Fruit fly (Drosophila melanogaster) whole organism, embryonic: Measurements from ENCODE around the gene CG14515.

Source experiments
- Adf1 ChIP-seq: fragments of 200-800 bp; sonication (Bioruptor generic); IDR thresholded peaks from 2 replicates; pipeline ENCODE4 v1.3.6; 2022; ENCODE audit warnings: missing biosample characterization, missing genetic modification characterization
- Antp ChIP-seq: fragments of 200-800 bp; sonication (Bioruptor generic); optimal IDR thresholded peaks from 3 replicates; lab custom pipeline; 2016; ENCODE audit warnings: missing biosample characterization, missing genetic modification characterization
- Blimp-1 ChIP-seq: fragments of 200-800 bp; sonication (Bioruptor generic); optimal IDR thresholded peaks from 3 replicates; lab custom pipeline; 2018; ENCODE audit warnings: missing biosample characterization, missing genetic modification characterization, mild to moderate bottlenecking, moderate library complexity, missing genetic modification reagents
- CG10147 ChIP-seq: fragments of 200-800 bp; sonication (Bioruptor generic); optimal IDR thresholded peaks from 2 replicates; lab custom pipeline; 2019; ENCODE audit warnings: missing biosample characterization, mild to moderate bottlenecking, missing genetic modification characterization, moderate library complexity
- CG12236 ChIP-seq: fragments of 200-800 bp; sonication (Bioruptor generic); optimal IDR thresholded peaks from 2 replicates; lab custom pipeline; 2016; ENCODE audit warnings: missing biosample characterization, missing genetic modification characterization
- CG12391 ChIP-seq: fragments of 200-800 bp; sonication (Bioruptor generic); optimal IDR thresholded peaks from 3 replicates; lab custom pipeline; 2018; ENCODE audit warnings: missing biosample characterization, mild to moderate bottlenecking, missing genetic modification characterization, moderate library complexity
- CG13296 ChIP-seq: fragments of 200-800 bp; sonication (Bioruptor generic); optimal IDR thresholded peaks from 3 replicates; lab custom pipeline; 2018; ENCODE audit warnings: missing biosample characterization, mild to moderate bottlenecking, missing genetic modification characterization
- CG14441 ChIP-seq: fragments of 200-800 bp; sonication (Bioruptor generic); IDR thresholded peaks from 2 replicates; pipeline ENCODE4 v1.3.6; 2022; ENCODE audit warnings: missing biosample characterization, missing genetic modification characterization
- CG15269 ChIP-seq: fragments of 200-800 bp; sonication (Bioruptor generic); optimal IDR thresholded peaks from 2 replicates; lab custom pipeline; 2018; ENCODE audit warnings: missing biosample characterization, mild to moderate bottlenecking, missing genetic modification characterization, moderate library complexity
- CG17186 ChIP-seq: fragments of 200-800 bp; sonication (Bioruptor generic); optimal IDR thresholded peaks from 3 replicates; lab custom pipeline; 2017; ENCODE audit warnings: missing biosample characterization, missing genetic modification reagents, missing genetic modification characterization
- CG18764 ChIP-seq: fragments of 200-800 bp; sonication (Bioruptor generic); optimal IDR thresholded peaks from 3 replicates; lab custom pipeline; 2016; ENCODE audit warnings: missing biosample characterization, missing genetic modification characterization
- CG2202 ChIP-seq: fragments of 200-800 bp; sonication (Bioruptor generic); optimal IDR thresholded peaks from 2 replicates; lab custom pipeline; 2018; ENCODE audit warnings: missing biosample characterization, mild to moderate bottlenecking, missing genetic modification characterization
- CG2875 ChIP-seq: fragments of 200-800 bp; sonication (Bioruptor generic); optimal IDR thresholded peaks from 2 replicates; lab custom pipeline; 2017; ENCODE audit warnings: missing biosample characterization, mild to moderate bottlenecking, missing genetic modification characterization, missing genetic modification reagents
- CG8765 ChIP-seq: fragments of 200-800 bp; sonication (Bioruptor generic); IDR thresholded peaks from 2 replicates; pipeline ENCODE4 v1.3.6; 2022; ENCODE audit warnings: missing biosample characterization, missing genetic modification characterization
- CG8924 ChIP-seq: fragments of 200-800 bp; optimal IDR thresholded peaks from 3 replicates; lab custom pipeline; 2019; ENCODE audit warnings: missing biosample characterization, mild to moderate bottlenecking, missing genetic modification characterization, moderate library complexity
- CG9797 ChIP-seq: fragments of 200-800 bp; sonication (Bioruptor generic); optimal IDR thresholded peaks from 3 replicates; lab custom pipeline; 2018; ENCODE audit warnings: missing biosample characterization, mild to moderate bottlenecking, missing genetic modification characterization
- HLHmδ ChIP-seq: fragments of 200-800 bp; sonication (Bioruptor generic); optimal IDR thresholded peaks from 2 replicates; lab custom pipeline; 2018; ENCODE audit warnings: missing biosample characterization, mild to moderate bottlenecking, missing genetic modification characterization, moderate library complexity
- Lim3 ChIP-seq: fragments of 200-800 bp; sonication (Bioruptor generic); IDR thresholded peaks from 2 replicates; pipeline ENCODE4 v1.3.6; 2022; ENCODE audit warnings: missing biosample characterization, missing genetic modification characterization
- NFAT ChIP-seq: fragments of 200-800 bp; sonication (Bioruptor generic); IDR thresholded peaks from 2 replicates; pipeline ENCODE4 v1.3.6; 2022; ENCODE audit warnings: missing biosample characterization, missing genetic modification characterization
- Oli ChIP-seq: fragments of 200-800 bp; sonication (Bioruptor generic); optimal IDR thresholded peaks from 2 replicates; lab custom pipeline; 2018; ENCODE audit warnings: missing biosample characterization, mild to moderate bottlenecking, missing genetic modification characterization, moderate library complexity
- Scr ChIP-seq: fragments of 200-800 bp; sonication (Bioruptor generic); IDR thresholded peaks from 2 replicates; pipeline ENCODE4 v1.3.6; 2022; ENCODE audit warnings: missing biosample characterization, missing genetic modification characterization; ENCODE audit not compliant: partially characterized antibody
- Sry-δ ChIP-seq: fragments of 200-800 bp; sonication (Bioruptor generic); optimal IDR thresholded peaks from 2 replicates; lab custom pipeline; 2016; ENCODE audit warnings: missing biosample characterization, missing genetic modification characterization
- amos ChIP-seq: fragments of 200-800 bp; sonication (Bioruptor generic); IDR thresholded peaks from 2 replicates; pipeline ENCODE4 v1.3.6; 2022; ENCODE audit warnings: missing biosample characterization, missing genetic modification characterization; ENCODE audit not compliant: partially characterized antibody
- ash1 ChIP-seq: fragments of 200-800 bp; sonication (Bioruptor generic); optimal IDR thresholded peaks from 2 replicates; lab custom pipeline; 2018; ENCODE audit warnings: missing biosample characterization, mild to moderate bottlenecking, missing genetic modification characterization
- ci ChIP-seq: fragments of 200-800 bp; sonication (Bioruptor generic); IDR thresholded peaks from 3 replicates; pipeline ENCODE4 v1.3.6; 2022; ENCODE audit warnings: missing biosample characterization, missing genetic modification characterization
- croc ChIP-seq: fragments of 200-800 bp; sonication (Bioruptor generic); conservative IDR thresholded peaks from 3 replicates; pipeline ENCODE4 v1.3.6; 2022; ENCODE audit warnings: missing biosample characterization, missing genetic modification characterization
- crol ChIP-seq: fragments of 200-800 bp; sonication (Bioruptor generic); IDR thresholded peaks from 2 replicates; pipeline ENCODE4 v1.3.6; 2022; ENCODE audit warnings: missing biosample characterization, missing genetic modification characterization
- crp ChIP-seq, 2 experiments: fragments of 200-800 bp; sonication (Bioruptor generic); optimal IDR thresholded peaks; 2 replicates in 1 of 2; 3 replicates in 1 of 2; lab custom pipeline; 2017; ENCODE audit warnings: missing biosample characterization in 2 of 2, missing genetic modification characterization in 2 of 2, mild to moderate bottlenecking in 1 of 2, moderate library complexity in 1 of 2
- cwo ChIP-seq: fragments of 200-800 bp; sonication (Bioruptor generic); optimal IDR thresholded peaks from 3 replicates; lab custom pipeline; 2017; ENCODE audit warnings: missing biosample characterization, missing genetic modification characterization, mild to moderate bottlenecking, moderate library complexity, missing genetic modification reagents
- fd96Cb ChIP-seq: fragments of 200-800 bp; sonication (Bioruptor generic); optimal IDR thresholded peaks from 2 replicates; lab custom pipeline; 2018; ENCODE audit warnings: missing biosample characterization, mild to moderate bottlenecking, missing genetic modification characterization, moderate library complexity
- fu2 ChIP-seq: fragments of 200-800 bp; sonication (Bioruptor generic); optimal IDR thresholded peaks from 2 replicates; lab custom pipeline; 2016; ENCODE audit warnings: missing biosample characterization, missing genetic modification characterization
- grn ChIP-seq: fragments of 200-800 bp; sonication (Bioruptor generic); optimal IDR thresholded peaks from 3 replicates; lab custom pipeline; 2017; ENCODE audit warnings: missing biosample characterization, missing genetic modification characterization
- gt ChIP-seq: fragments of 200-800 bp; sonication (Bioruptor generic); IDR thresholded peaks from 2 replicates; pipeline ENCODE4 v1.3.6; 2022; ENCODE audit warnings: missing biosample characterization, missing genetic modification characterization
- hbn ChIP-seq: fragments of 200-800 bp; sonication (Bioruptor generic); IDR thresholded peaks from 2 replicates; pipeline ENCODE4 v1.3.6; 2022; ENCODE audit warnings: missing biosample characterization, missing genetic modification characterization; ENCODE audit not compliant: partially characterized antibody
- jing ChIP-seq: fragments of 200-800 bp; sonication (Bioruptor generic); optimal IDR thresholded peaks from 2 replicates; lab custom pipeline; 2018; ENCODE audit warnings: missing biosample characterization, mild to moderate bottlenecking, missing genetic modification characterization
- lbe ChIP-seq: fragments of 200-800 bp; sonication (Bioruptor generic); optimal IDR thresholded peaks from 2 replicates; lab custom pipeline; 2016; ENCODE audit warnings: missing biosample characterization, mild to moderate bottlenecking, missing genetic modification characterization
- lola ChIP-seq, 3 experiments: fragments of >200 bp in 2 of 3; fragments of 200-800 bp in 1 of 3; sonication (Bioruptor generic) in 1 of 3; optimal IDR thresholded peaks; 2 replicates each; lab custom pipeline; 2017 to 2019; ENCODE audit warnings: missing biosample characterization in 3 of 3, missing genetic modification characterization in 3 of 3, mild to moderate bottlenecking in 1 of 3, moderate library complexity in 1 of 3
- ranshi ChIP-seq: fragments of 200-800 bp; sonication (Bioruptor generic); IDR thresholded peaks from 2 replicates; pipeline ENCODE4 v1.3.6; 2022; ENCODE audit warnings: missing biosample characterization, missing genetic modification characterization
- repo ChIP-seq: fragments of 200-800 bp; sonication (Bioruptor generic); optimal IDR thresholded peaks from 2 replicates; lab custom pipeline; 2016; ENCODE audit warnings: missing biosample characterization, missing genetic modification characterization
- scrt ChIP-seq: fragments of 200-800 bp; sonication (Bioruptor generic); optimal IDR thresholded peaks from 2 replicates; lab custom pipeline; 2018; ENCODE audit warnings: missing biosample characterization, mild to moderate bottlenecking, missing genetic modification characterization, moderate library complexity
- sens-2 ChIP-seq: fragments of 200-800 bp; sonication (Bioruptor generic); IDR thresholded peaks from 2 replicates; pipeline ENCODE4 v1.3.6; 2022; ENCODE audit warnings: missing biosample characterization, missing genetic modification characterization
- shn ChIP-seq: fragments of 200-800 bp; sonication (Bioruptor generic); optimal IDR thresholded peaks from 3 replicates; lab custom pipeline; 2016; ENCODE audit warnings: missing biosample characterization, missing genetic modification characterization
- ssp ChIP-seq: fragments of 200-800 bp; sonication (Bioruptor generic); IDR thresholded peaks from 2 replicates; pipeline ENCODE4 v1.3.6; 2022; ENCODE audit warnings: missing biosample characterization, missing genetic modification characterization
- twi ChIP-seq: fragments of 200-800 bp; optimal IDR thresholded peaks from 2 replicates; lab custom pipeline; 2019; ENCODE audit warnings: missing biosample characterization, mild to moderate bottlenecking, missing genetic modification characterization, moderate library complexity
- tx ChIP-seq: fragments of 200-800 bp; sonication (Bioruptor generic); optimal IDR thresholded peaks from 2 replicates; lab custom pipeline; 2016; ENCODE audit warnings: missing biosample characterization, missing genetic modification characterization
- zen2 ChIP-seq: fragments of 200-800 bp; sonication (Bioruptor generic); IDR thresholded peaks from 3 replicates; pipeline ENCODE4 v1.3.6; 2022; ENCODE audit warnings: missing biosample characterization, missing genetic modification characterization; ENCODE audit not compliant: partially characterized antibody

The CG14515 gene

dm6 chr3R:29157418-29158398 lies 39.6 kb upstream of the CG14515 start, which contains the start of gene rdog (continued):
- TF ChIP-seq hbn (GFP tag; lab: Robert Waterston, UW) = no peak
- peak; percentile 82 for TF ChIP-seq Antp (GFP tag; lab: Kevin White, UChicago)
- peak; percentile 53 for TF ChIP-seq Sry-δ (GFP tag; lab: Kevin White, UChicago)
- TF ChIP-seq tx (GFP tag; lab: Kevin White, UChicago) = peak; percentile 64
- peak; percentile 65 for TF ChIP-seq grn
- 0 out of 3 replicates have a peak, but pooled peaks have one; percentile 6 for TF ChIP-seq ci (GFP tag; lab: Robert Waterston, UW)
- peak; percentile 71 for TF ChIP-seq CG2875
- peak; percentile 81 for TF ChIP-seq shn (GFP tag; lab: Kevin White, UChicago)
- 0 out of 2 replicates have a peak, but pooled peaks have one; percentile 25 for TF ChIP-seq Scr (GFP tag; lab: Robert Waterston, UW)
- TF ChIP-seq ash1 (GFP tag; lab: Kevin White, UChicago) = no peak
- peak; percentile 24 for TF ChIP-seq repo (GFP tag; lab: Kevin White, UChicago)
- TF ChIP-seq twi = peak; percentile 66
- TF ChIP-seq Lim3 (GFP tag; lab: Robert Waterston, UW) = 0 out of 2 replicates have a peak, but pooled peaks have one; percentile 9
- TF ChIP-seq croc = peak; percentile 68
- TF ChIP-seq CG2202 (tag; lab: Kevin White, UChicago) = peak; percentile 54
- TF ChIP-seq fu2 (GFP tag; lab: Kevin White, UChicago) = peak; percentile 65
- TF ChIP-seq CG15269 (tag; lab: Kevin White, UChicago) = peak; percentile 81
- TF ChIP-seq sens-2 (GFP tag; lab: Robert Waterston, UW) = peak; percentile 54; the same call in 1 of the 2 replicates
- TF ChIP-seq Adf1 = 0 out of 2 replicates have a peak, but pooled peaks have one; percentile 40
- peak; percentile 62 for TF ChIP-seq CG18764 (GFP tag; lab: Kevin White, UChicago)
- peak; percentile 68 for TF ChIP-seq CG12236
- TF ChIP-seq fd96Cb (tag; lab: Kevin White, UChicago) = peak; percentile 73
- TF ChIP-seq gt (GFP tag; lab: Robert Waterston, UW) = no peak
- peak; percentile 83 for TF ChIP-seq Oli (tag; lab: Kevin White, UChicago)
- TF ChIP-seq ssp (GFP tag; lab: Robert Waterston, UW) = peak; percentile 51; the same call in 1 of the 2 replicates
- peak; percentile 79 for TF ChIP-seq CG8924 (tag; lab: Kevin White, UChicago)
- peak; percentile 43; the same call in 1 of the 2 replicates for TF ChIP-seq amos (GFP tag; lab: Robert Waterston, UW)
- TF ChIP-seq crol (GFP tag; lab: Robert Waterston, UW) = no peak
- peak; percentile 40; the same call in 1 of the 2 replicates for TF ChIP-seq NFAT (GFP tag; lab: Robert Waterston, UW)
- TF ChIP-seq CG8765 (GFP tag; lab: Robert Waterston, UW) = peak; percentile 51; the same call in 1 of the 2 replicates
- TF ChIP-seq CG17186 (GFP tag; lab: Kevin White, UChicago) = peak; percentile 46
- no peak for TF ChIP-seq CG9797 (GFP tag; lab: Kevin White, UChicago)
- TF ChIP-seq scrt = peak; percentile 73
- TF ChIP-seq lbe (GFP tag; lab: Kevin White, UChicago) = peak; percentile 49
- TF ChIP-seq ranshi = 0 out of 2 replicates have a peak, but pooled peaks have one; percentile 47
- TF ChIP-seq CG14441 (GFP tag; lab: Robert Waterston, UW) = peak; percentile 55
- peak in 1 of 3 experiments; percentile 81 for TF ChIP-seq lola (GFP tag; optimal IDR thresholded peaks at IDR 0.05; lab: Kevin White, UChicago)
- peak; percentile 85 for TF ChIP-seq CG12391 (tag; lab: Kevin White, UChicago)
- TF ChIP-seq HLHmδ = no peak
- TF ChIP-seq jing (GFP tag; lab: Kevin White, UChicago) = no peak
- TF ChIP-seq zen2 (GFP tag; lab: Robert Waterston, UW) = no peak
- TF ChIP-seq Blimp-1 = peak; percentile 67
- TF ChIP-seq CG10147 (GFP tag; lab: Kevin White, UChicago) = peak; percentile 80
- TF ChIP-seq CG13296 (GFP tag; lab: Kevin White, UChicago) = peak; percentile 76
- TF ChIP-seq cwo = peak; percentile 53
- peak in 1 of 2 experiments; percentile 47 for TF ChIP-seq crp (GFP tag; optimal IDR thresholded peaks at IDR 0.05; lab: Kevin White, UChicago)
